Worm (Caenorhabditis elegans) whole organism, L3 larva: ENCODE data around the gene Y69A2AR.22.

ENCODE experiments used
- daf-12 ChIP-seq: fragments of 150-350 bp; optimal IDR thresholded peaks from 2 replicates; lab custom pipeline; 2014; ENCODE audit warnings: missing biosample characterization, missing genetic modification reagents, missing genetic modification characterization
- egl-5 ChIP-seq: fragments of 150-350 bp; optimal IDR thresholded peaks from 2 replicates; lab custom pipeline; 2017; ENCODE audit warnings: missing biosample characterization, missing genetic modification reagents, missing genetic modification characterization, inconsistent platforms
- elt-3 ChIP-seq, 3 experiments: fragments of 150-350 bp in 1 of 3; sonication (generic microtip) in 2 of 3; optimal IDR thresholded peaks; 2 replicates in 2 of 3; 4 replicates in 1 of 3; lab custom pipeline; 2014 to 2017; ENCODE audit warnings: missing biosample characterization in 3 of 3, missing genetic modification characterization in 3 of 3
- pqm-1 ChIP-seq: fragments of 150-350 bp; optimal IDR thresholded peaks from 2 replicates; lab custom pipeline; 2017; ENCODE audit warnings: missing biosample characterization, missing genetic modification characterization, inconsistent platforms
- skn-1 ChIP-seq: fragments of 150-350 bp; optimal IDR thresholded peaks from 2 replicates; lab custom pipeline; 2014; ENCODE audit warnings: missing biosample characterization, missing genetic modification characterization

DNA sequence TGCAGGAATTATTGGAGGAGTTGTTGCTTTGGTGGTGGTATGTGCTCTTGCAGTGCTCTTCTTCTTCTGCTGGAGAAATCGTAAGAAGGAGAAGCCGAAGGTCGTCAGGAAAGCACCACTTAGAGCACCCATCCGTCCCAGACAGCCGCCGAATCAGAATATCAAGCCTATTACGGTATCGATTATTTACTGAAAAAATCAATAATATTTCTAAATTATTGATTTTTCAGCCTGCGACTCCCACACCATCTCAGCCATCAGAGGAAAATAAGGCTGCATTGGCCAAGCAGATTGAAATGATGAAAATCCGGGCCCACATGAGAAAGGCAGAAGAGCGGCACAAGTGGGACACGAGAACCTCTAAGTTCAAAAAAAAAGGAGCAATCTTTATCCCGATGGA is 48.5 kb upstream of the Y69A2AR.22 start:
- no peak for TF ChIP-seq egl-5 (tag; lab: Kevin White, UChicago)
- no peak for TF ChIP-seq elt-3 (tag; optimal IDR thresholded peaks at IDR 0.05; lab: Kevin White, UChicago)
- no peak for TF ChIP-seq pqm-1
- TF ChIP-seq daf-12 (tag; lab: Kevin White, UChicago): no peak
- no peak for TF ChIP-seq skn-1
